Worm (Caenorhabditis elegans): ENCODE results near the gene C04H4.1.

The C04H4.1 gene

DNA sequence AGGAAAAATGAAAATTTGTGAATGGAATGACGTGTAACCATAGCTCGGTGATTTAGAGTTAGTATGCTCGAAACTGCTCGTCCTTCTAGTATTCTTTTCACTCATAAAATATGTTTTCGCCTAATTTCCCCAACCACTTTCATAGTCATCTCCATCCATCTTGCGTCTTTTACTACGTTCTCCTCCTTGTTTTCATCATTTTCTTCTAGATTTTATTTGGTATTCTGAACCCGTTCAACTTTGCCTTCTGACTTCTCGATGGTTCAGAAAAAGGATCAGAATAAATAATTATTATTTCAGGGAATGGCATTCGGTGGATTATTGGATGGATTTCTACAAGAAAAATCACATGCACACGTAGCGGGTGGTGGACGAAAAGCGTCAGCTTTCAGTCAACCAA is at the start of gene C04H4.1:
C04H4.1 (plus strand) TSS at position 301 of the 400 bp plus-strand sequence.
- TF ChIP-seq nhr-12 (tag; optimal IDR thresholded peaks at IDR 0.05), result no peak
- TF ChIP-seq nhr-76 (tag; optimal IDR thresholded peaks at IDR 0.05), result no peak
- TF ChIP-seq snpc-4 (tag; optimal IDR thresholded peaks at IDR 0.05), result no peak
- TF ChIP-seq nhr-2 (tag; optimal IDR thresholded peaks at IDR 0.05), result no peak
- TF ChIP-seq hlh-1 (tag; optimal IDR thresholded peaks at IDR 0.05), result no peak
- TF ChIP-seq nhr-28 (tag; optimal IDR thresholded peaks at IDR 0.05), result no peak
- TF ChIP-seq lsy-2 (tag; optimal IDR thresholded peaks at IDR 0.05), result no peak
- no peak for TF ChIP-seq unc-62 (GFP tag; optimal IDR thresholded peaks at IDR 0.05)
- no peak for TF ChIP-seq mab-5 (tag; optimal IDR thresholded peaks at IDR 0.05)
- TF ChIP-seq sem-2 (GFP tag; optimal IDR thresholded peaks at IDR 0.05), result no peak
- no peak for TF ChIP-seq flh-1 (GFP tag; optimal IDR thresholded peaks at IDR 0.05)
- no peak for TF ChIP-seq ztf-11 (tag; optimal IDR thresholded peaks at IDR 0.05)
- TF ChIP-seq lin-13 (tag; optimal IDR thresholded peaks at IDR 0.05), result no peak
- no peak for TF ChIP-seq zip-8 (tag; optimal IDR thresholded peaks at IDR 0.05)
- no peak for TF ChIP-seq pha-4 (tag; optimal IDR thresholded peaks at IDR 0.05)
- TF ChIP-seq drap-1 (GFP tag; optimal IDR thresholded peaks at IDR 0.05), result no peak
- TF ChIP-seq bed-3 (GFP tag; optimal IDR thresholded peaks at IDR 0.05), result no peak
- TF ChIP-seq nhr-237 (tag; optimal IDR thresholded peaks at IDR 0.05), result no peak
- no peak for TF ChIP-seq ham-2 (GFP tag; optimal IDR thresholded peaks at IDR 0.05)
- no peak for TF ChIP-seq tbx-8 (GFP tag; optimal IDR thresholded peaks at IDR 0.05)

DNA sequence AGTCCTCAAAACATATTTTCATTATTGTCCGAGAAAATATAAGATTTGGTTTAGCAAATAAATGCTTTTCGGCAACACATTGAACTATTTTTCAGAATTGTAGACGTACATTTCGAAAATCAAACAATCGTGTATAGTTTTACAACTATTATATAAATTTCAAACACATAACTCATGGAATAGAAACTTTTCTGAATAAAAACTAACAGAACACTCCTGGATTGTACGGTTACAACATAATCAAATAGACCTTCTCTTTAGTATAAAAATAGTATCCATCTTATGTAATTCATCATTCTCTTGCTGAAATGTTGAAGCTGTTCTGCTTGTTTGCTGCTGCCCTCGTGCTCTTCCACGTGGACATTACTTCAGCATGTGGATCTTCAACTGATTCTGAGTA is 47.6 kb upstream of the C04H4.1 start, which contains the start of gene ZK675.4:
ZK675.4 (plus strand) TSS at position 301 of the 400 bp plus-strand sequence.
- TF ChIP-seq nhr-2 (tag; optimal IDR thresholded peaks at IDR 0.05), result no peak
- TF ChIP-seq lin-32 (GFP tag; optimal IDR thresholded peaks at IDR 0.05), result no peak
- TF ChIP-seq mab-5 (tag; optimal IDR thresholded peaks at IDR 0.05), result no peak
- no peak for TF ChIP-seq unc-39 (tag; optimal IDR thresholded peaks at IDR 0.05)
- no peak for TF ChIP-seq tbx-8 (GFP tag; optimal IDR thresholded peaks at IDR 0.05)
- no peak for TF ChIP-seq zip-8 (tag; optimal IDR thresholded peaks at IDR 0.05)
- TF ChIP-seq ceh-39 (tag; optimal IDR thresholded peaks at IDR 0.05), result no peak
- no peak for TF ChIP-seq mep-1 (tag; optimal IDR thresholded peaks at IDR 0.05)

DNA sequence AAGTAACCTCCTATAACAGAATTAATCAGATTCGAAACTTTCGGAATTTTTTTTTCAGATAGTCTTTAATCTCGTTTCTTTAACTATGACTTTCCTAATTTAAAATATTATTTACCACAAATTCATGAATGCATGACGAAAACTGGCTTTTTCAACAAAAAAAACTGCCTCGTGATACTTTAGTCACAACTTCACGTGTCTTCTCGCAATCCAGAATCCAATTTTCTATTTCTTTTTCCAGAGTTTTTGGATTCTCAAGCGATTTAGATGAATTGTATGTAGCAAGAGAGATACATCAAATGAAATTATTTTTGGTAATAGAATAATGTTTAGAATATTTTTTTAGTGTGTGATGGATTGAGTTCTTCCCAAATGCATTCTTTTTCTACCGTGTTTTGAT is 38.5 kb upstream of the C04H4.1 start:
- TF ChIP-seq ceh-39 (tag; optimal IDR thresholded peaks at IDR 0.05) (no peak), M03D4.4 (tag; optimal IDR thresholded peaks at IDR 0.05) (no peak), cnd-1 (tag; optimal IDR thresholded peaks at IDR 0.05) (no peak), snpc-4 (tag; optimal IDR thresholded peaks at IDR 0.05) (no peak), ham-2 (GFP tag; optimal IDR thresholded peaks at IDR 0.05) (no peak), mab-5 (tag; optimal IDR thresholded peaks at IDR 0.05) (no peak), hlh-1 (tag; optimal IDR thresholded peaks at IDR 0.05) (no peak), nhr-28 (tag; optimal IDR thresholded peaks at IDR 0.05) (no peak), lin-13 (tag; optimal IDR thresholded peaks at IDR 0.05) (no peak), unc-62 (GFP tag; optimal IDR thresholded peaks at IDR 0.05) (no peak), unc-120 (tag; optimal IDR thresholded peaks at IDR 0.05; ENCODE audit: poor library complexity, severe bottlenecking) (no peak)

ce11 chrII:7921155-7921554 is 37.5 kb upstream of the C04H4.1 start:
- TF ChIP-seq ceh-39 (tag; optimal IDR thresholded peaks at IDR 0.05) (no peak), ces-1 (GFP tag; optimal IDR thresholded peaks at IDR 0.05) (peak; percentile 94), blmp-1 (tag; optimal IDR thresholded peaks at IDR 0.05) (no peak)

- TF ChIP-seq M03D4.4 (tag; optimal IDR thresholded peaks at IDR 0.05), result no peak
- TF ChIP-seq unc-120 (tag; optimal IDR thresholded peaks at IDR 0.05; ENCODE audit: poor library complexity, severe bottlenecking), result no peak
- TF ChIP-seq ceh-39 (tag; optimal IDR thresholded peaks at IDR 0.05), result no peak
- TF ChIP-seq nhr-76 (tag; optimal IDR thresholded peaks at IDR 0.05), result no peak
- TF ChIP-seq nhr-2 (tag; optimal IDR thresholded peaks at IDR 0.05), result no peak
- no peak for TF ChIP-seq unc-62 (GFP tag; optimal IDR thresholded peaks at IDR 0.05)
- TF ChIP-seq elt-1 (tag; optimal IDR thresholded peaks at IDR 0.05; ENCODE audit: borderline replicate concordance, insufficient read depth), result no peak
- no peak for TF ChIP-seq ham-2 (GFP tag; optimal IDR thresholded peaks at IDR 0.05)
- TF ChIP-seq unc-39 (tag; optimal IDR thresholded peaks at IDR 0.05), result no peak
- no peak for TF ChIP-seq nhr-28 (tag; optimal IDR thresholded peaks at IDR 0.05)
- TF ChIP-seq ces-1 (GFP tag; optimal IDR thresholded peaks at IDR 0.05), result no peak
- no peak for TF ChIP-seq sem-2 (GFP tag; optimal IDR thresholded peaks at IDR 0.05)
- TF ChIP-seq drap-1 (GFP tag; optimal IDR thresholded peaks at IDR 0.05), result no peak
- no peak for TF ChIP-seq mep-1 (tag; optimal IDR thresholded peaks at IDR 0.05)
- no peak for TF ChIP-seq mls-2 (tag; optimal IDR thresholded peaks at IDR 0.05)
- TF ChIP-seq lin-13 (tag; optimal IDR thresholded peaks at IDR 0.05), result no peak
- TF ChIP-seq zip-8 (tag; optimal IDR thresholded peaks at IDR 0.05), result no peak
- no peak for TF ChIP-seq cnd-1 (tag; optimal IDR thresholded peaks at IDR 0.05)
- TF ChIP-seq flh-1 (GFP tag; optimal IDR thresholded peaks at IDR 0.05), result no peak
- TF ChIP-seq nhr-237 (tag; optimal IDR thresholded peaks at IDR 0.05), result no peak
These were observed 30.0 kb upstream of the C04H4.1 start, which contains the start of gene spv-1 for ce11 chrII:7928600-7928999. spv-1 (minus strand) TSS chrII:7928700.
